Fruit fly (Drosophila melanogaster) whole organism, embryonic: ENCODE data around the gene Uba5.
A peak's percentile ranks its signal among the peaks of the same experiment; 100 is the strongest.

Source experiments
- Atf-2 ChIP-seq: fragments of 200-800 bp; sonication (Bioruptor generic); optimal IDR thresholded peaks from 2 replicates; lab custom pipeline; 2016; ENCODE audit warnings: missing biosample characterization, missing genetic modification characterization
- CG12391 ChIP-seq: fragments of 200-800 bp; sonication (Bioruptor generic); optimal IDR thresholded peaks from 3 replicates; lab custom pipeline; 2018; ENCODE audit warnings: missing biosample characterization, mild to moderate bottlenecking, missing genetic modification characterization, moderate library complexity
- CG13287 ChIP-seq: fragments of 200-800 bp; sonication (Bioruptor generic); IDR thresholded peaks from 2 replicates; pipeline ENCODE4 v1.3.6; 2022; ENCODE audit warnings: missing biosample characterization, missing genetic modification characterization; ENCODE audit not compliant: partially characterized antibody
- CG14441 ChIP-seq: fragments of 200-800 bp; sonication (Bioruptor generic); IDR thresholded peaks from 2 replicates; pipeline ENCODE4 v1.3.6; 2022; ENCODE audit warnings: missing biosample characterization, missing genetic modification characterization
- CG14965 ChIP-seq: fragments of 200-800 bp; sonication (Bioruptor generic); optimal IDR thresholded peaks from 2 replicates; lab custom pipeline; 2016; ENCODE audit warnings: missing biosample characterization, missing genetic modification characterization, borderline replicate concordance
- CG15696 ChIP-seq: fragments of 200-800 bp; sonication (Bioruptor generic); optimal IDR thresholded peaks from 2 replicates; lab custom pipeline; 2019; ENCODE audit warnings: missing biosample characterization, mild to moderate bottlenecking, missing genetic modification characterization, moderate library complexity
- CG18476 ChIP-seq: fragments of 200-800 bp; sonication (Bioruptor generic); optimal IDR thresholded peaks from 2 replicates; lab custom pipeline; 2016; ENCODE audit warnings: missing biosample characterization, mild to moderate bottlenecking, missing genetic modification characterization
- CG2875 ChIP-seq: fragments of 200-800 bp; sonication (Bioruptor generic); optimal IDR thresholded peaks from 2 replicates; lab custom pipeline; 2017; ENCODE audit warnings: missing biosample characterization, mild to moderate bottlenecking, missing genetic modification characterization, missing genetic modification reagents
- CG31441 ChIP-seq: fragments of 200-800 bp; sonication (Bioruptor generic); IDR thresholded peaks from 2 replicates; pipeline ENCODE4 v1.3.6; 2022; ENCODE audit warnings: missing biosample characterization, missing genetic modification characterization
- CG32532 ChIP-seq: fragments of 200-800 bp; sonication (Bioruptor generic); IDR thresholded peaks from 2 replicates; pipeline ENCODE4 v1.3.6; 2022; ENCODE audit warnings: missing biosample characterization, missing genetic modification characterization
- CG3838 ChIP-seq: fragments of 200-800 bp; sonication (Bioruptor generic); optimal IDR thresholded peaks from 3 replicates; lab custom pipeline; 2016; ENCODE audit warnings: missing biosample characterization, missing genetic modification characterization
- CG4360 ChIP-seq: fragments of 200-800 bp; sonication (Bioruptor generic); IDR thresholded peaks from 2 replicates; pipeline ENCODE4 v1.3.6; 2022; ENCODE audit warnings: missing biosample characterization, missing genetic modification characterization
- CG6689 ChIP-seq: fragments of 200-800 bp; sonication (Bioruptor generic); IDR thresholded peaks from 2 replicates; pipeline ENCODE4 v1.3.6; 2022; ENCODE audit warnings: missing biosample characterization, missing genetic modification characterization
- CG7357 ChIP-seq: fragments of 200-800 bp; sonication (Bioruptor generic); IDR thresholded peaks from 3 replicates; pipeline ENCODE4 v1.3.6; 2022; ENCODE audit warnings: missing biosample characterization, missing genetic modification characterization
- Doc3 ChIP-seq: fragments of 200-800 bp; sonication (Bioruptor generic); IDR thresholded peaks from 3 replicates; pipeline ENCODE4 v1.3.6; 2022; ENCODE audit warnings: missing biosample characterization, missing genetic modification characterization; ENCODE audit not compliant: partially characterized antibody
- Ets97D ChIP-seq: fragments of 200-800 bp; sonication (Bioruptor generic); optimal IDR thresholded peaks from 3 replicates; lab custom pipeline; 2016; ENCODE audit warnings: missing biosample characterization, missing genetic modification characterization
- GATAe ChIP-seq: fragments of 200-800 bp; sonication (Bioruptor generic); conservative IDR thresholded peaks from 2 replicates; pipeline ENCODE4 v1.3.6; 2022; ENCODE audit warnings: missing biosample characterization, missing genetic modification characterization
- Hr3 ChIP-seq: fragments of 200-800 bp; sonication (Bioruptor generic); optimal IDR thresholded peaks from 3 replicates; lab custom pipeline; 2016; ENCODE audit warnings: missing biosample characterization, missing genetic modification characterization
- Hr39 ChIP-seq: fragments of >200 bp; optimal IDR thresholded peaks from 2 replicates; lab custom pipeline; 2017
- Lim3 ChIP-seq: fragments of 200-800 bp; sonication (Bioruptor generic); IDR thresholded peaks from 2 replicates; pipeline ENCODE4 v1.3.6; 2022; ENCODE audit warnings: missing biosample characterization, missing genetic modification characterization
- MTF-1 ChIP-seq: fragments of 200-800 bp; sonication (Bioruptor generic); optimal IDR thresholded peaks from 2 replicates; lab custom pipeline; 2018; ENCODE audit warnings: missing biosample characterization, mild to moderate bottlenecking, missing genetic modification characterization, borderline replicate concordance
- Nf-YA ChIP-seq: fragments of 200-800 bp; sonication (Bioruptor generic); IDR thresholded peaks from 2 replicates; pipeline ENCODE4 v1.3.6; 2022; ENCODE audit warnings: missing biosample characterization, missing genetic modification characterization
- Oaz ChIP-seq: fragments of 200-800 bp; sonication (Bioruptor generic); IDR thresholded peaks from 2 replicates; pipeline ENCODE4 v1.3.6; 2022; ENCODE audit warnings: missing biosample characterization, missing genetic modification characterization
- PHDP ChIP-seq: fragments of 200-800 bp; sonication (Bioruptor generic); optimal IDR thresholded peaks from 3 replicates; lab custom pipeline; 2018; ENCODE audit warnings: missing biosample characterization, mild to moderate bottlenecking, missing genetic modification characterization, moderate library complexity
- Rfx ChIP-seq: fragments of 200-800 bp; sonication (Bioruptor generic); IDR thresholded peaks from 2 replicates; pipeline ENCODE4 v1.3.6; 2022; ENCODE audit warnings: missing biosample characterization, missing genetic modification characterization
- Sox100B ChIP-seq: fragments of 200-800 bp; sonication (Bioruptor generic); optimal IDR thresholded peaks from 3 replicates; lab custom pipeline; 2018; ENCODE audit warnings: missing biosample characterization, mild to moderate bottlenecking, missing genetic modification characterization
- Usf ChIP-seq: fragments of 200-800 bp; sonication (Bioruptor generic); optimal IDR thresholded peaks from 2 replicates; lab custom pipeline; 2017; ENCODE audit warnings: missing genotype, missing biosample characterization, missing genetic modification characterization
- ase ChIP-seq: fragments of 200-800 bp; sonication (Bioruptor generic); IDR thresholded peaks from 3 replicates; pipeline ENCODE4 v1.3.6; 2022; ENCODE audit warnings: missing biosample characterization, missing genetic modification characterization
- ato ChIP-seq: fragments of 200-800 bp; sonication (Bioruptor generic); IDR thresholded peaks from 2 replicates; pipeline ENCODE4 v1.3.6; 2022; ENCODE audit warnings: missing biosample characterization, missing genetic modification characterization; ENCODE audit not compliant: partially characterized antibody
- bbx ChIP-seq: fragments of 200-800 bp; sonication (Bioruptor generic); IDR thresholded peaks from 2 replicates; pipeline ENCODE4 v1.3.6; 2022; ENCODE audit warnings: missing biosample characterization, missing genetic modification characterization; ENCODE audit not compliant: partially characterized antibody
- bsh ChIP-seq, 2 experiments: fragments of 200-800 bp; sonication (Bioruptor generic); optimal IDR thresholded peaks; 2 replicates each; lab custom pipeline; 2017 to 2018; ENCODE audit warnings: mild to moderate bottlenecking in 2 of 2, missing biosample characterization in 2 of 2, missing genetic modification characterization in 2 of 2, moderate library complexity in 1 of 2
- cg ChIP-seq: fragments of 200-800 bp; sonication (Bioruptor generic); optimal IDR thresholded peaks from 3 replicates; lab custom pipeline; 2019; ENCODE audit warnings: missing biosample characterization, mild to moderate bottlenecking, missing genetic modification characterization, moderate library complexity
- ci ChIP-seq: fragments of 200-800 bp; sonication (Bioruptor generic); IDR thresholded peaks from 3 replicates; pipeline ENCODE4 v1.3.6; 2022; ENCODE audit warnings: missing biosample characterization, missing genetic modification characterization
- dati ChIP-seq: fragments of 200-800 bp; sonication (Bioruptor generic); IDR thresholded peaks from 2 replicates; pipeline ENCODE4 v1.3.6; 2022; ENCODE audit warnings: missing biosample characterization, missing genetic modification characterization
- dysf ChIP-seq: fragments of 200-800 bp; sonication (Bioruptor generic); IDR thresholded peaks from 3 replicates; pipeline ENCODE4 v1.3.6; 2022; ENCODE audit warnings: missing biosample characterization, missing genetic modification characterization
- en ChIP-seq: fragments of 200-800 bp; sonication (Bioruptor generic); optimal IDR thresholded peaks from 2 replicates; lab custom pipeline; 2016; ENCODE audit warnings: missing biosample characterization, missing genetic modification characterization
- fd3F ChIP-seq: fragments of 200-800 bp; sonication (Bioruptor generic); optimal IDR thresholded peaks from 2 replicates; lab custom pipeline; 2018; ENCODE audit warnings: missing biosample characterization, mild to moderate bottlenecking, missing genetic modification characterization, moderate library complexity
- gce ChIP-seq: fragments of 200-800 bp; sonication (Bioruptor generic); IDR thresholded peaks from 3 replicates; pipeline ENCODE4 v1.3.6; 2022; ENCODE audit warnings: missing biosample characterization, missing genetic modification characterization
- gt ChIP-seq: fragments of 200-800 bp; sonication (Bioruptor generic); IDR thresholded peaks from 2 replicates; pipeline ENCODE4 v1.3.6; 2022; ENCODE audit warnings: missing biosample characterization, missing genetic modification characterization
- hb ChIP-seq: fragments of 200-800 bp; sonication (Bioruptor generic); IDR thresholded peaks from 3 replicates; pipeline ENCODE4 v1.3.6; 2022; ENCODE audit warnings: missing biosample characterization, missing genetic modification characterization; ENCODE audit not compliant: partially characterized antibody
- her ChIP-seq: fragments of 200-800 bp; sonication (Bioruptor generic); optimal IDR thresholded peaks from 2 replicates; lab custom pipeline; 2016; ENCODE audit warnings: missing biosample characterization, missing genetic modification characterization
- jumu ChIP-seq: fragments of 200-800 bp; sonication (Bioruptor generic); optimal IDR thresholded peaks from 3 replicates; lab custom pipeline; 2016; ENCODE audit warnings: missing biosample characterization, missing genetic modification characterization
- knrl ChIP-seq: fragments of 200-800 bp; sonication (Bioruptor generic); IDR thresholded peaks from 3 replicates; pipeline ENCODE4 v1.3.6; 2022; ENCODE audit warnings: missing biosample characterization, missing genetic modification characterization; ENCODE audit not compliant: partially characterized antibody
- pnt ChIP-seq: fragments of 200-800 bp; sonication (Bioruptor generic); optimal IDR thresholded peaks from 3 replicates; lab custom pipeline; 2016; ENCODE audit warnings: missing biosample characterization, missing genetic modification characterization
- slp2 ChIP-seq: fragments of 200-800 bp; sonication (Bioruptor generic); optimal IDR thresholded peaks from 2 replicates; lab custom pipeline; 2016; ENCODE audit warnings: missing biosample characterization, missing genetic modification characterization
- trh ChIP-seq: fragments of 200-800 bp; sonication (Bioruptor generic); optimal IDR thresholded peaks from 2 replicates; lab custom pipeline; 2016; ENCODE audit warnings: missing biosample characterization, missing genetic modification characterization
- vfl ChIP-seq: fragments of 200-800 bp; sonication (Bioruptor generic); optimal IDR thresholded peaks from 2 replicates; lab custom pipeline; 2016; ENCODE audit warnings: missing biosample characterization, missing genetic modification characterization
- zfh1 ChIP-seq: fragments of 200-800 bp; sonication (Bioruptor generic); IDR thresholded peaks from 3 replicates; pipeline ENCODE4 v1.3.6; 2022; ENCODE audit warnings: missing biosample characterization, missing genetic modification characterization

The Uba5 gene

dm6 chrX:11521561-11522546 lies 38.5 kb downstream of the Uba5 start (continued):
- no peak for TF ChIP-seq hb
- TF ChIP-seq Sox100B (GFP tag; lab: Kevin White, UChicago): peak; percentile 68
- no peak; the same call in 1 of the 2 replicates for TF ChIP-seq GATAe (GFP tag; lab: Robert Waterston, UW)
- no peak for TF ChIP-seq cg (GFP tag; lab: Kevin White, UChicago)
- TF ChIP-seq her (GFP tag; lab: Kevin White, UChicago): no peak
- no peak for TF ChIP-seq vfl (GFP tag; lab: Kevin White, UChicago)
- no peak for TF ChIP-seq CG13287 (GFP tag; lab: Robert Waterston, UW)
- peak in 1 of 2 experiments; percentile 82 for TF ChIP-seq bsh (GFP tag; optimal IDR thresholded peaks at IDR 0.05; lab: Kevin White, UChicago)
- peak; percentile 69; the same call in 2 of the 3 replicates for TF ChIP-seq ci (GFP tag; lab: Robert Waterston, UW)
- peak; percentile 76 for TF ChIP-seq CG12391 (tag; lab: Kevin White, UChicago)
- TF ChIP-seq pnt (GFP tag; lab: Kevin White, UChicago): peak; percentile 0
- 0 out of 3 replicates have a peak, but pooled peaks have one; percentile 36 for TF ChIP-seq CG7357 (GFP tag; lab: Robert Waterston, UW)
- peak; percentile 65 for TF ChIP-seq dysf (GFP tag; lab: Robert Waterston, UW)
- peak; percentile 55 for TF ChIP-seq fd3F (GFP tag; lab: Kevin White, UChicago)
- TF ChIP-seq jumu (GFP tag; lab: Kevin White, UChicago): no peak
- TF ChIP-seq ato (GFP tag; lab: Robert Waterston, UW): no peak
- TF ChIP-seq dati: no peak
- TF ChIP-seq CG14441 (GFP tag; lab: Robert Waterston, UW): peak; percentile 43
- TF ChIP-seq Ets97D (GFP tag; lab: Kevin White, UChicago): no peak
- no peak for TF ChIP-seq Nf-YA (GFP tag; lab: Robert Waterston, UW)
- no peak for TF ChIP-seq en (GFP tag; lab: Kevin White, UChicago)
- TF ChIP-seq CG32532 (GFP tag; lab: Robert Waterston, UW): peak; percentile 29; the same call in 1 of the 2 replicates
- no peak for TF ChIP-seq slp2 (GFP tag; lab: Kevin White, UChicago)
- no peak for TF ChIP-seq Oaz (GFP tag; lab: Robert Waterston, UW)
- TF ChIP-seq CG18476 (GFP tag; lab: Kevin White, UChicago): peak; percentile 36
- TF ChIP-seq Hr3: peak; percentile 62
- TF ChIP-seq PHDP (tag; lab: Kevin White, UChicago): peak; percentile 73
- 0 out of 3 replicates have a peak, but pooled peaks have one; percentile 40 for TF ChIP-seq ase (GFP tag; lab: Robert Waterston, UW)
- TF ChIP-seq Rfx (GFP tag; lab: Robert Waterston, UW): peak; percentile 51
- TF ChIP-seq CG2875 (GFP tag; lab: Kevin White, UChicago): peak; percentile 41
- TF ChIP-seq CG14965 (GFP tag; lab: Kevin White, UChicago): no peak
- 0 out of 3 replicates have a peak, but pooled peaks have one; percentile 41 for TF ChIP-seq gce (GFP tag; lab: Robert Waterston, UW)
- no peak for TF ChIP-seq Doc3 (GFP tag; lab: Robert Waterston, UW)
- no peak; the same call in 2 of the 3 replicates for TF ChIP-seq zfh1 (GFP tag; lab: Robert Waterston, UW)
- TF ChIP-seq Usf (GFP tag; lab: Kevin White, UChicago): no peak
- no peak for TF ChIP-seq Atf-2 (GFP tag; lab: Kevin White, UChicago)
- TF ChIP-seq CG6689 (GFP tag; lab: Robert Waterston, UW): peak; percentile 65
- no peak for TF ChIP-seq CG15696
- no peak for TF ChIP-seq knrl (GFP tag; lab: Robert Waterston, UW)
- no peak for TF ChIP-seq CG3838 (GFP tag; lab: Kevin White, UChicago)
- peak; percentile 8; the same call in 1 of the 2 replicates for TF ChIP-seq CG4360 (GFP tag; lab: Robert Waterston, UW)
- no peak for TF ChIP-seq bbx (GFP tag; lab: Robert Waterston, UW)
- TF ChIP-seq trh (GFP tag; lab: Kevin White, UChicago): peak; percentile 13
- TF ChIP-seq Lim3: no peak
- peak; percentile 28 for TF ChIP-seq MTF-1 (GFP tag; lab: Kevin White, UChicago)
- no peak for TF ChIP-seq gt (GFP tag; lab: Robert Waterston, UW)
- no peak for TF ChIP-seq Hr39
- TF ChIP-seq CG31441 (GFP tag; lab: Robert Waterston, UW): peak; percentile 77
